Fruit fly (Drosophila melanogaster) whole organism, embryonic: ENCODE measurements around the gene Gdh.

Source experiments
- Aef1 ChIP-seq: fragments of 200-800 bp; sonication (Bioruptor generic); IDR thresholded peaks from 3 replicates; pipeline ENCODE4 v1.3.6; 2022; ENCODE audit warnings: missing biosample characterization, missing genetic modification characterization
- CG11093 ChIP-seq: fragments of 200-800 bp; sonication (Bioruptor generic); IDR thresholded peaks from 3 replicates; pipeline ENCODE4 v1.3.6; 2022; ENCODE audit warnings: missing biosample characterization, missing genetic modification characterization
- CG11456 ChIP-seq: fragments of 200-800 bp; sonication (Bioruptor generic); IDR thresholded peaks from 3 replicates; pipeline ENCODE4 v1.3.6; 2022; ENCODE audit warnings: missing biosample characterization, missing genetic modification characterization
- CG13894 ChIP-seq: fragments of 200-800 bp; sonication (Bioruptor generic); optimal IDR thresholded peaks from 3 replicates; lab custom pipeline; 2018; ENCODE audit warnings: missing biosample characterization, mild to moderate bottlenecking, missing genetic modification characterization, moderate library complexity
- CG2129 ChIP-seq: fragments of 200-800 bp; sonication (Bioruptor generic); IDR thresholded peaks from 2 replicates; pipeline ENCODE4 v1.3.6; 2022; ENCODE audit warnings: missing biosample characterization, missing genetic modification characterization; ENCODE audit not compliant: partially characterized antibody
- CG4360 ChIP-seq: fragments of 200-800 bp; sonication (Bioruptor generic); IDR thresholded peaks from 2 replicates; pipeline ENCODE4 v1.3.6; 2022; ENCODE audit warnings: missing biosample characterization, missing genetic modification characterization
- CG6854 ChIP-seq: fragments of 200-800 bp; sonication (Bioruptor generic); optimal IDR thresholded peaks from 3 replicates; lab custom pipeline; 2017; ENCODE audit warnings: missing biosample characterization, mild to moderate bottlenecking, missing genetic modification characterization
- CG8388 ChIP-seq: fragments of 200-800 bp; sonication (Bioruptor generic); optimal IDR thresholded peaks from 2 replicates; lab custom pipeline; 2019; ENCODE audit warnings: missing biosample characterization, mild to moderate bottlenecking, missing genetic modification characterization, moderate library complexity
- Lhr ChIP-seq: fragments of 200-800 bp; sonication (Bioruptor generic); optimal IDR thresholded peaks from 3 replicates; lab custom pipeline; 2017; ENCODE audit warnings: mild to moderate bottlenecking, missing biosample characterization, missing genetic modification reagents, missing genetic modification characterization
- Scr ChIP-seq: fragments of 200-800 bp; sonication (Bioruptor generic); IDR thresholded peaks from 2 replicates; pipeline ENCODE4 v1.3.6; 2022; ENCODE audit warnings: missing biosample characterization, missing genetic modification characterization; ENCODE audit not compliant: partially characterized antibody
- Sry-β ChIP-seq: fragments of 200-800 bp; sonication (Bioruptor generic); optimal IDR thresholded peaks from 2 replicates; lab custom pipeline; 2018; ENCODE audit warnings: missing biosample characterization, mild to moderate bottlenecking, missing genetic modification characterization, moderate library complexity
- cato ChIP-seq: fragments of 200-800 bp; sonication (Bioruptor generic); optimal IDR thresholded peaks from 2 replicates; lab custom pipeline; 2016; ENCODE audit warnings: missing biosample characterization, missing genetic modification characterization, borderline replicate concordance
- dati ChIP-seq: fragments of 200-800 bp; sonication (Bioruptor generic); IDR thresholded peaks from 2 replicates; pipeline ENCODE4 v1.3.6; 2022; ENCODE audit warnings: missing biosample characterization, missing genetic modification characterization
- disco-r ChIP-seq: fragments of 200-800 bp; sonication (Bioruptor generic); optimal IDR thresholded peaks from 2 replicates; lab custom pipeline; 2016; ENCODE audit warnings: missing biosample characterization, missing genetic modification characterization
- ewg ChIP-seq: fragments of 200-800 bp; sonication (Bioruptor generic); optimal IDR thresholded peaks from 3 replicates; lab custom pipeline; 2017; ENCODE audit warnings: mild to moderate bottlenecking, missing biosample characterization, missing genetic modification reagents, missing genetic modification characterization
- hbn ChIP-seq: fragments of 200-800 bp; sonication (Bioruptor generic); IDR thresholded peaks from 2 replicates; pipeline ENCODE4 v1.3.6; 2022; ENCODE audit warnings: missing biosample characterization, missing genetic modification characterization; ENCODE audit not compliant: partially characterized antibody
- jigr1 ChIP-seq: fragments of 200-800 bp; sonication (Bioruptor generic); IDR thresholded peaks from 3 replicates; pipeline ENCODE4 v1.3.6; 2022; ENCODE audit warnings: missing biosample characterization, missing genetic modification characterization
- kay ChIP-seq: fragments of 200-800 bp; sonication (Bioruptor generic); optimal IDR thresholded peaks from 2 replicates; lab custom pipeline; 2016; ENCODE audit warnings: missing biosample characterization, missing genetic modification characterization
- lov ChIP-seq, 2 experiments: fragments of 200-800 bp in 1 of 2; fragments of >200 bp in 1 of 2; sonication (Bioruptor generic) in 1 of 2; IDR thresholded peaks in 1 of 2; optimal IDR thresholded peaks in 1 of 2; 2 replicates in 1 of 2; 3 replicates in 1 of 2; pipeline versions ENCODE4 v1.3.6 to Lab custom; 2017 to 2022; ENCODE audit warnings: missing biosample characterization in 1 of 2, missing genetic modification characterization in 1 of 2
- mirr ChIP-seq: fragments of 200-800 bp; sonication (Bioruptor generic); optimal IDR thresholded peaks from 3 replicates; lab custom pipeline; 2018; ENCODE audit warnings: missing biosample characterization, mild to moderate bottlenecking, missing genetic modification characterization
- nau ChIP-seq: fragments of 200-800 bp; sonication (Bioruptor generic); optimal IDR thresholded peaks from 3 replicates; lab custom pipeline; 2017; ENCODE audit warnings: missing biosample characterization, mild to moderate bottlenecking, missing genetic modification characterization, missing genetic modification reagents
- shn ChIP-seq: fragments of 200-800 bp; sonication (Bioruptor generic); optimal IDR thresholded peaks from 3 replicates; lab custom pipeline; 2016; ENCODE audit warnings: missing biosample characterization, missing genetic modification characterization
- sqz ChIP-seq: fragments of 200-800 bp; sonication (Bioruptor generic); optimal IDR thresholded peaks from 3 replicates; lab custom pipeline; 2018; ENCODE audit warnings: missing biosample characterization, mild to moderate bottlenecking, missing genetic modification characterization
- tna ChIP-seq: fragments of 200-800 bp; sonication (Bioruptor generic); IDR thresholded peaks from 2 replicates; pipeline ENCODE4 v1.3.6; 2022; ENCODE audit warnings: missing biosample characterization, missing genetic modification characterization; ENCODE audit not compliant: partially characterized antibody

The Gdh gene

DNA sequence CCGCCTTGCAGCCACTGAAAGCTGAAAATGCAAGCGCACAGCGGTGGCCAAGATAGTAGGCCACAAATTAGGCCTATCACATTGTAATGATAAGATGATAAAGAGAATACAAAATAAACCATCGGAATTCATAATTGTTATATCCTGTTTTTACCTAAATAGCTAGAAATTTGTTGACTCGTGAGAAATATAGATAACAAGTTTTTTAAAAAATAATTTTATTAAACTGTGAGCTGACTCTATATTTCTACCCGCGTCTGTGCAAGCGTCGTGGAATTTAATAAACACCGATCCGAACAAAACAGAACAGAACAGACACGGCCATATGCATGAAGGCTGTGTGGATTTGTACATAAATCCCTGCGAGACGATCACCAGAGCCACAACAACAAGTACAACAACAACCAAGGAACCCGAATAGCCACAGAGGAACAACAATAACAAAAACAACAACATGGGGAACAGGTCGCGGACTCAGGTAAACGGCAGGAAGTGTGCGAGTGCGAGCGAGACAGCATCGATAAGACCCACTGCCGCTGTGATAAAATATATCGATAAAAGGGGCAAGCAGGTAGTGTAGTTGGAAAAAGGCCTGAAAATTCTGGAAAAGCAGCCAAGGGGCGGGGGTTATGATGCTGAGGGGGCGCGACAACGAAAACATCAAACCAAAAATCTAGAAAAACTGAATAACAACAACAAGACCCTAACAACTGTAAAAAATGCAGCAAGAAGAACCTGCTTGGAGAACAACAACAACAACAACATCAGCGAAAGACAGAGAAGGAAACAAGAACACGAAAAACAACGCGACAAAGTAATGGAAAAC is 56.4 kb downstream of the Gdh start (continued):
- TF ChIP-seq kay (GFP tag; lab: Kevin White, UChicago), result peak; percentile 52
- peak; percentile 78 for TF ChIP-seq cato
- peak; percentile 91 for TF ChIP-seq CG8388 (GFP tag; lab: Kevin White, UChicago)
- TF ChIP-seq CG4360 (GFP tag; lab: Robert Waterston, UW), result peak; percentile 100
- peak; percentile 57; the same call in 2 of the 3 replicates for TF ChIP-seq Aef1 (GFP tag; lab: Robert Waterston, UW)
- peak; percentile 54 for TF ChIP-seq Sry-β (GFP tag; lab: Kevin White, UChicago)
- peak; percentile 77 for TF ChIP-seq Lhr
- TF ChIP-seq CG6854 (GFP tag; lab: Kevin White, UChicago), result peak; percentile 31
- no peak for TF ChIP-seq hbn (GFP tag; lab: Robert Waterston, UW)
- peak; percentile 69 for TF ChIP-seq sqz (GFP tag; lab: Kevin White, UChicago)
- peak; percentile 51 for TF ChIP-seq shn
- TF ChIP-seq jigr1 (GFP tag; lab: Robert Waterston, UW), result peak; percentile 78; the same call in 2 of the 3 replicates
- TF ChIP-seq disco-r, result peak; percentile 34
- no peak for TF ChIP-seq CG13894 (tag; lab: Kevin White, UChicago)
- 0 out of 2 replicates have a peak, but pooled peaks have one; percentile 56 for TF ChIP-seq dati (GFP tag; lab: Robert Waterston, UW)
- no peak for TF ChIP-seq lov (optimal IDR thresholded peaks at IDR 0.05; lab: Kevin White, UChicago)
- peak; percentile 75; the same call in 2 of the 3 replicates for TF ChIP-seq lov (GFP tag; IDR thresholded peaks at IDR 0.05; lab: Robert Waterston, UW)
- no peak for TF ChIP-seq tna (GFP tag; lab: Robert Waterston, UW)
- TF ChIP-seq nau, result peak; percentile 62
- TF ChIP-seq Scr (GFP tag; lab: Robert Waterston, UW), result 0 out of 2 replicates have a peak, but pooled peaks have one; percentile 29
- TF ChIP-seq CG11456, result peak; percentile 56; the same call in 1 of the 3 replicates
- no peak for TF ChIP-seq mirr (GFP tag; lab: Kevin White, UChicago)
- TF ChIP-seq ewg (GFP tag; lab: Kevin White, UChicago), result peak; percentile 67
- no peak for TF ChIP-seq CG2129 (GFP tag; lab: Robert Waterston, UW)
- TF ChIP-seq CG11093 (GFP tag; lab: Robert Waterston, UW), result peak; percentile 75
